Fruit fly (Drosophila melanogaster): ENCODE data around the gene CG6729.

CG6729 gene

dm6 chr2L:10753618-10754017 lies 9.9 kb upstream of the CG6729 start (continued):
- TF ChIP-seq pros (GFP tag; optimal IDR thresholded peaks at IDR 0.05), result no peak

- no peak for TF ChIP-seq CG11456 (GFP tag; IDR thresholded peaks at IDR 0.05)
- peak; percentile 18; the same call in 1 of the 2 replicates for TF ChIP-seq CG7372 (GFP tag; IDR thresholded peaks at IDR 0.05)
- TF ChIP-seq CG10654 (GFP tag; optimal IDR thresholded peaks at IDR 0.05), result no peak
- no peak for TF ChIP-seq CG3995 (GFP tag; optimal IDR thresholded peaks at IDR 0.05)
- TF ChIP-seq HLH3B (GFP tag; IDR thresholded peaks at IDR 0.05), result no peak
- TF ChIP-seq gcm2 (GFP tag; optimal IDR thresholded peaks at IDR 0.05), result no peak
- no peak for TF ChIP-seq Dp (GFP tag; optimal IDR thresholded peaks at IDR 0.05)
These were observed 8.9 kb upstream of the CG6729 start for dm6 chr2L:10752668-10753067.

- TF ChIP-seq CrebB (tag; optimal IDR thresholded peaks at IDR 0.05) (peak; percentile 87), GATAe (GFP tag; conservative IDR thresholded peaks at IDR 0.05) (no peak), HLH4C (GFP tag; IDR thresholded peaks at IDR 0.05; ENCODE audit: partially characterized antibody) (no peak), ham (GFP tag; IDR thresholded peaks at IDR 0.05) (no peak), CG1647 (GFP tag; optimal IDR thresholded peaks at IDR 0.05) (peak; percentile 86), Dip2 (GFP tag; IDR thresholded peaks at IDR 0.05) (no peak), CG13296 (GFP tag; optimal IDR thresholded peaks at IDR 0.05) (peak; percentile 77), peb (GFP tag; IDR thresholded peaks at IDR 0.05) (peak; percentile 77), Six4 (GFP tag; optimal IDR thresholded peaks at IDR 0.05) (peak; percentile 85), CG10267 (tag; optimal IDR thresholded peaks at IDR 0.05) (peak; percentile 64), CG6254 (GFP tag; optimal IDR thresholded peaks at IDR 0.05) (peak; percentile 89), crc (GFP tag; optimal IDR thresholded peaks at IDR 0.05) (peak; percentile 54), nmo (GFP tag; optimal IDR thresholded peaks at IDR 0.05) (peak; percentile 56), klu (GFP tag; IDR thresholded peaks at IDR 0.05) (no peak; the same call in 1 of the 2 replicates), jing (GFP tag; optimal IDR thresholded peaks at IDR 0.05) (peak; percentile 63), nerfin-1 (tag; optimal IDR thresholded peaks at IDR 0.05) (peak; percentile 91), CG7928 (GFP tag; optimal IDR thresholded peaks at IDR 0.05) (peak; percentile 41), CG13424 (tag; optimal IDR thresholded peaks at IDR 0.05) (peak; percentile 82), shn (GFP tag; optimal IDR thresholded peaks at IDR 0.05) (peak; percentile 89), tll (GFP tag; optimal IDR thresholded peaks at IDR 0.05) (peak in 1 of 2 experiments; percentile 50), rib (GFP tag; IDR thresholded peaks at IDR 0.05) (peak; percentile 37; the same call in 1 of the 2 replicates), dmrt11E (tag; optimal IDR thresholded peaks at IDR 0.05) (peak; percentile 98), ftz-f1 (GFP tag; optimal IDR thresholded peaks at IDR 0.05) (no peak), Hr3 (GFP tag; optimal IDR thresholded peaks at IDR 0.05) (peak; percentile 65), CG7987 (GFP tag; optimal IDR thresholded peaks at IDR 0.05) (peak; percentile 93), CG9797 (GFP tag; optimal IDR thresholded peaks at IDR 0.05) (peak; percentile 51), Scr (GFP tag; IDR thresholded peaks at IDR 0.05; ENCODE audit: partially characterized antibody) (no peak), CG42726 (GFP tag; IDR thresholded peaks at IDR 0.05; ENCODE audit: partially characterized antibody) (no peak), CG10366 (GFP tag; IDR thresholded peaks at IDR 0.05) (peak; percentile 46; the same call in 1 of the 2 replicates), gcm (GFP tag; optimal IDR thresholded peaks at IDR 0.05) (peak; percentile 84), prd (optimal IDR thresholded peaks at IDR 0.05) (no peak), prd (GFP tag; IDR thresholded peaks at IDR 0.05) (peak; percentile 66), CG3838 (GFP tag; optimal IDR thresholded peaks at IDR 0.05) (peak; percentile 85), Jarid2 (GFP tag; optimal IDR thresholded peaks at IDR 0.05) (peak; percentile 76), CG10543 (GFP tag; optimal IDR thresholded peaks at IDR 0.05) (peak; percentile 75), sens-2 (GFP tag; IDR thresholded peaks at IDR 0.05) (peak; percentile 58; the same call in 1 of the 2 replicates), Dip3 (GFP tag; optimal IDR thresholded peaks at IDR 0.05) (no peak), bsh (GFP tag; optimal IDR thresholded peaks at IDR 0.05) (peak in 1 of 2 experiments; percentile 95)
These were observed 8.3 kb upstream of the CG6729 start for dm6 chr2L:10751879-10752620.

Measured in whole organism, embryonic.